Worm (Caenorhabditis elegans): ENCODE data around the gene F31E3.2.

DNA sequence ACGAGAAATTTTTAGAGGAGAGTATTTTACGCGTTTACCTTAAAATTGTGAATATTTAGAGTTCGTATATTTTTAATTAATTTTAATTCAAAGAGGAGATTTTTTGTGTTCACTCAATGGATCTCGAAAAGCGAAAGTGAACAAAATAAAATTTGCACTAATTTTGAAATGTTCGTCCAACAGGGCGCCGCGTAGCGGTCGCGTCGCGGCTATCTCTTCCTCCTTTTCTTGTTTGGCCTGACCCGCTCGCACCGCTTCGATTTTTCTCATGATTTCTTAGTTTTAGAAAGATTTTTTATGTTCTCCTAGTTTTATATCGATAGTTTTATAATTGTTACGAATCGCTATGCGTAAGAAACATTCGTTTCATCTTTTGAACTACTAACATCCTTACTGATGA lies 22.3 kb upstream of the F31E3.2 start:
- TF ChIP-seq ceh-82 (tag; optimal IDR thresholded peaks at IDR 0.05) (no peak), fkh-2 (tag; optimal IDR thresholded peaks at IDR 0.05) (no peak), ztf-11 (tag; optimal IDR thresholded peaks at IDR 0.05) (no peak), ceh-28 (tag; optimal IDR thresholded peaks at IDR 0.05) (no peak), elt-3 (tag; optimal IDR thresholded peaks at IDR 0.05) (no peak), elt-1 (tag; optimal IDR thresholded peaks at IDR 0.05) (no peak), mml-1 (tag; optimal IDR thresholded peaks at IDR 0.05) (no peak), pqm-1 (tag; optimal IDR thresholded peaks at IDR 0.05) (no peak)
